Fruit fly (Drosophila melanogaster): ENCODE data around the gene Alg9.
A peak's percentile ranks its signal among the peaks of the same experiment; 100 is the strongest.

DNA sequence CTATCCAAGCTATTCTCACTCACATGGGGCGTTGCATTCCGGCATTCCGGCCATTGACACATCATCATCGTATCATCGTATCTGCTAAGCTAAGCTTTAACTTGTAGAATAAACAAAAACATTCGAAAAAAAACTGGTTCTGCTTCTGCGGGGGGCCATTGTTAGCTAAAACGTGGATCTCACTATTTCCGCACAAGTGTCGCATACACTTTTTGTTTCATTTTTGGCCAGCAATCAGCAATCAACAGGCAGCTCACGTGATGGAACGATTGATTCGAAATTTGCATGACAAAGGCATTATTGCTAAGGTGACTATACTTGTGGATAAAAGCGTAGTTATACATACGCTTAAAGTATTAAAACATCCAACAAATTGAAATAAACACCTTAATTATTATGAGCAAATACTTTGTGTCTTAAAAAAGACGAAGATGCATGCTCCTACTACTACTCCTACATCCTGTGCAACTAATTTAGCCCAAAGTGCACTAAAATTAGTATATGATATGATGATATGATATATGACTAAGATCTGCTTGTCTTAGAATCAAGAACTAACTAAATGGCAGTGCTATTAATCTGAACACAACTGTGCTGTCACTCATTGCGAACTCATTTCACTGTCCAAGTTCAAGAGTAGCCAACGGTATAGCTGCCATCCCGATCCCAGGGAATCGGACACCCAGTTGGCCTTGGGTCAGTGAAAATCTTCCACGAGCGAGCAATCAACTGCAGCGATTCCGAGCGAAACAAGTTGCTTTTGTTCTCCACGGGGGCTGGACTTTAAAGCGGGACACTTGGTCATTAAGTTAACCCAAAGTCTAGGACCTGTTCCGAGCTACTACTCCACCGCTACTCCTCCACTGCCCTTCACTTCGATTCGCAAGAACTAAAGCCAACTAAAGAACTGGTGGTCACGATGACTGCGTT, 17.6 kb downstream of the Alg9 start:
- TF ChIP-seq CG32121 (GFP tag; IDR thresholded peaks at IDR 0.05) (no peak), CG9948 (tag; optimal IDR thresholded peaks at IDR 0.05) (peak; percentile 33), Pif1B (GFP tag; optimal IDR thresholded peaks at IDR 0.05) (no peak), CG17806 (tag; optimal IDR thresholded peaks at IDR 0.05) (peak; percentile 3), EcR (GFP tag; optimal IDR thresholded peaks at IDR 0.05) (peak; percentile 94), Snoo (tag; optimal IDR thresholded peaks at IDR 0.05) (no peak)
